Fruit fly (Drosophila melanogaster): ENCODE data around the gene Adk2.
A peak's percentile ranks its signal among the peaks of the same experiment; 100 is the strongest.

Gene Adk2

DNA sequence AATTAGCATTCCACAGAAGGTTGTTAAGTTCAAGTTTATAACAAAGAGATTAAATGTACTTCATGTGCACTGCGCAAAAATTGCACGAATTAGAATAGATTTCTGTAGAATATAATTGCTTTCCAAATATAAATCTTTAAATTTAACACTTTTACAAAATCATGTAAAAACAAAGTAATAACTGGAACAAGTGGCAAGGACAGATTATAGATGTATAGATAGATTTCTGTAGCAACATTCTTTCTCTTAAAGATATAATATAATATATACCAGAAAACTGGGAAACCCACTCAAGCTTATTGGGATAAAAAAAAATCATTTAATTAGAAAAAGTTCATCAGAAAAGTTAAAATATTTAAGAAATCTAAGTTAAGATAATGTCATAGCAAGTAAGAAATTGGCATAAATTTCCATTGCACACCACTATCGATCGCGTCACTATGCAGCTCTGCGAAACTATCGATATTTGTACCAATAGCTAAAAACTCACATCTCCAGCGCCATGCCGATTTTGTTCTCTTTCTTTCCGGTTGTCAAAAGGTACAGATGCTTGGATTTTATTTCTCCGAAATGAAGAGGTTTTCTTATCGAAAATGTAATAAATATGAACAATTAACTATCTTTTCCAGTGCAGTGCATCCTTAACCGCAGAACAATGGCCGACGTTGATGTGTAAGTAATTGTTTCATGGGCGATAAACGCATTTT, 519 bp upstream of the Adk2 start, which contains the start of gene RpS12 (continued):
- peak; percentile 58 for TF ChIP-seq Bdp1 (GFP tag; optimal IDR thresholded peaks at IDR 0.05)
- peak; percentile 86 for TF ChIP-seq Mes4 (GFP tag; optimal IDR thresholded peaks at IDR 0.05)
- TF ChIP-seq dimm (GFP tag; IDR thresholded peaks at IDR 0.05), result no peak
- TF ChIP-seq gsb (GFP tag; IDR thresholded peaks at IDR 0.05), result peak; percentile 50; the same call in 1 of the 2 replicates
- TF ChIP-seq CG4617 (GFP tag; optimal IDR thresholded peaks at IDR 0.05; ENCODE audit: borderline replicate concordance), result peak; percentile 48
- TF ChIP-seq CG31224 (GFP tag; IDR thresholded peaks at IDR 0.05), result peak; percentile 29; the same call in 1 of the 2 replicates
- no peak for TF ChIP-seq sc (optimal IDR thresholded peaks at IDR 0.05)
- TF ChIP-seq sc (GFP tag; optimal IDR thresholded peaks at IDR 0.05), result peak; percentile 43
- peak; percentile 71 for TF ChIP-seq CG4854 (GFP tag; optimal IDR thresholded peaks at IDR 0.05)
- peak; percentile 61 for TF ChIP-seq trh (GFP tag; optimal IDR thresholded peaks at IDR 0.05)
- peak; percentile 73 for TF ChIP-seq Camta (GFP tag; optimal IDR thresholded peaks at IDR 0.05)
- TF ChIP-seq CG13424 (tag; optimal IDR thresholded peaks at IDR 0.05), result peak; percentile 45
- peak; percentile 49 for TF ChIP-seq luna (GFP tag; optimal IDR thresholded peaks at IDR 0.05)
- peak; percentile 71 for TF ChIP-seq CG8290 (GFP tag; optimal IDR thresholded peaks at IDR 0.05)
- TF ChIP-seq CG8290 (tag; optimal IDR thresholded peaks at IDR 0.05), result peak in 1 of 2 experiments; percentile 95
- peak; percentile 75; the same call in 2 of the 3 replicates for TF ChIP-seq CG2199 (GFP tag; IDR thresholded peaks at IDR 0.05)
- peak; percentile 69 for TF ChIP-seq dysf (GFP tag; IDR thresholded peaks at IDR 0.05)
- TF ChIP-seq HHEX (GFP tag; optimal IDR thresholded peaks at IDR 0.05), result peak; percentile 85
- peak; percentile 56 for TF ChIP-seq nmo (GFP tag; optimal IDR thresholded peaks at IDR 0.05)
- peak; percentile 63 for TF ChIP-seq hbn (GFP tag; IDR thresholded peaks at IDR 0.05; ENCODE audit: partially characterized antibody)
- TF ChIP-seq D (optimal IDR thresholded peaks at IDR 0.05), result no peak
- peak; percentile 54 for TF ChIP-seq D (GFP tag; optimal IDR thresholded peaks at IDR 0.05)
- peak; percentile 79 for TF ChIP-seq odd (GFP tag; optimal IDR thresholded peaks at IDR 0.05)
- TF ChIP-seq Doc3 (GFP tag; IDR thresholded peaks at IDR 0.05; ENCODE audit: partially characterized antibody), result peak; percentile 52; the same call in 1 of the 3 replicates
- TF ChIP-seq ind (GFP tag; optimal IDR thresholded peaks at IDR 0.05), result peak; percentile 65
- TF ChIP-seq CG10321 (GFP tag; IDR thresholded peaks at IDR 0.05), result peak; percentile 61
- TF ChIP-seq CG3838 (GFP tag; optimal IDR thresholded peaks at IDR 0.05), result peak; percentile 49
- TF ChIP-seq amos (GFP tag; IDR thresholded peaks at IDR 0.05; ENCODE audit: partially characterized antibody), result peak; percentile 90
- no peak for TF ChIP-seq jigr1 (GFP tag; IDR thresholded peaks at IDR 0.05)
- TF ChIP-seq CG30431 (GFP tag; optimal IDR thresholded peaks at IDR 0.05), result peak; percentile 63
- peak; percentile 55 for TF ChIP-seq Hr3 (GFP tag; optimal IDR thresholded peaks at IDR 0.05)
- TF ChIP-seq CG12942 (GFP tag; optimal IDR thresholded peaks at IDR 0.05), result peak; percentile 49
- TF ChIP-seq CG2875 (GFP tag; optimal IDR thresholded peaks at IDR 0.05), result peak; percentile 66
- peak; percentile 60 for TF ChIP-seq Hand (GFP tag; optimal IDR thresholded peaks at IDR 0.05)
- no peak for TF ChIP-seq kay (GFP tag; optimal IDR thresholded peaks at IDR 0.05)
- TF ChIP-seq CG11085 (GFP tag; IDR thresholded peaks at IDR 0.05), result peak; percentile 71; the same call in 1 of the 2 replicates
- no peak for TF ChIP-seq zf30C (GFP tag; optimal IDR thresholded peaks at IDR 0.05)
- TF ChIP-seq unpg (GFP tag; optimal IDR thresholded peaks at IDR 0.05), result peak; percentile 65
- TF ChIP-seq tio (GFP tag; optimal IDR thresholded peaks at IDR 0.05), result peak; percentile 45
- TF ChIP-seq CG7357 (GFP tag; IDR thresholded peaks at IDR 0.05), result peak; percentile 84
- TF ChIP-seq tup (GFP tag; optimal IDR thresholded peaks at IDR 0.05), result peak; percentile 37
- peak; percentile 88 for TF ChIP-seq bbx (GFP tag; IDR thresholded peaks at IDR 0.05; ENCODE audit: partially characterized antibody)
- peak; percentile 35 for TF ChIP-seq CG17829 (tag; optimal IDR thresholded peaks at IDR 0.05)
- TF ChIP-seq CG7372 (GFP tag; IDR thresholded peaks at IDR 0.05), result peak; percentile 68
- TF ChIP-seq Nf-YA (GFP tag; IDR thresholded peaks at IDR 0.05), result peak; percentile 58
- TF ChIP-seq Stat92E (GFP tag; optimal IDR thresholded peaks at IDR 0.05), result peak in 1 of 3 experiments; percentile 59
- peak; percentile 88 for TF ChIP-seq phol (tag; optimal IDR thresholded peaks at IDR 0.05)
- peak; percentile 76 for TF ChIP-seq CG11398 (GFP tag; optimal IDR thresholded peaks at IDR 0.05)
- no peak for TF ChIP-seq Ravus (GFP tag; IDR thresholded peaks at IDR 0.05)
- peak; percentile 82 for TF ChIP-seq inv (GFP tag; IDR thresholded peaks at IDR 0.05; ENCODE audit: partially characterized antibody)
